Fruit fly (Drosophila melanogaster) whole organism, embryonic: ENCODE results near the gene Jon99Ciii.

Experiments used
- CG1024 ChIP-seq: fragments of 200-800 bp; sonication (Bioruptor generic); IDR thresholded peaks from 2 replicates; pipeline ENCODE4 v1.3.6; 2022; ENCODE audit warnings: missing biosample characterization, missing genetic modification characterization
- CG10274 ChIP-seq: fragments of 200-800 bp; sonication (Bioruptor generic); optimal IDR thresholded peaks from 3 replicates; lab custom pipeline; 2017; ENCODE audit warnings: missing biosample characterization, mild to moderate bottlenecking, missing genetic modification characterization
- CG11093 ChIP-seq: fragments of 200-800 bp; sonication (Bioruptor generic); IDR thresholded peaks from 3 replicates; pipeline ENCODE4 v1.3.6; 2022; ENCODE audit warnings: missing biosample characterization, missing genetic modification characterization
- CG11695 ChIP-seq: fragments of 200-800 bp; sonication (Bioruptor generic); IDR thresholded peaks from 3 replicates; pipeline ENCODE4 v1.3.6; 2022; ENCODE audit warnings: missing biosample characterization, missing genetic modification characterization
- CG12659 ChIP-seq: fragments of 200-800 bp; sonication (Bioruptor generic); optimal IDR thresholded peaks from 3 replicates; lab custom pipeline; 2017; ENCODE audit warnings: mild to moderate bottlenecking, missing biosample characterization, missing genetic modification reagents, missing genetic modification characterization
- CG12769 ChIP-seq: fragments of 200-800 bp; sonication (Bioruptor generic); optimal IDR thresholded peaks from 2 replicates; lab custom pipeline; 2019; ENCODE audit warnings: missing biosample characterization, mild to moderate bottlenecking, missing genetic modification characterization, moderate library complexity
- CG13123 ChIP-seq: fragments of 200-800 bp; sonication (Bioruptor generic); optimal IDR thresholded peaks from 2 replicates; lab custom pipeline; 2016; ENCODE audit warnings: missing biosample characterization, missing genetic modification characterization
- CG13894 ChIP-seq: fragments of 200-800 bp; sonication (Bioruptor generic); optimal IDR thresholded peaks from 3 replicates; lab custom pipeline; 2018; ENCODE audit warnings: missing biosample characterization, mild to moderate bottlenecking, missing genetic modification characterization, moderate library complexity
- CG16815 ChIP-seq: fragments of 200-800 bp; sonication (Bioruptor generic); optimal IDR thresholded peaks from 3 replicates; lab custom pipeline; 2017; ENCODE audit warnings: missing biosample characterization, mild to moderate bottlenecking, missing genetic modification characterization
- CG17186 ChIP-seq: fragments of 200-800 bp; sonication (Bioruptor generic); optimal IDR thresholded peaks from 3 replicates; lab custom pipeline; 2017; ENCODE audit warnings: missing biosample characterization, missing genetic modification reagents, missing genetic modification characterization
- CG17802 ChIP-seq: fragments of 200-800 bp; sonication (Bioruptor generic); optimal IDR thresholded peaks from 2 replicates; lab custom pipeline; 2018; ENCODE audit warnings: missing biosample characterization, mild to moderate bottlenecking, missing genetic modification characterization, moderate library complexity
- CG1792 ChIP-seq: fragments of 200-800 bp; sonication (Bioruptor generic); optimal IDR thresholded peaks from 2 replicates; lab custom pipeline; 2016; ENCODE audit warnings: missing biosample characterization, missing genetic modification characterization
- CG18011 ChIP-seq: fragments of 200-800 bp; sonication (Bioruptor generic); optimal IDR thresholded peaks from 2 replicates; lab custom pipeline; 2017; ENCODE audit warnings: missing biosample characterization, missing genetic modification characterization, mild to moderate bottlenecking, moderate library complexity, missing genotype
- CG2116 ChIP-seq: fragments of 200-800 bp; sonication (Bioruptor generic); optimal IDR thresholded peaks from 3 replicates; lab custom pipeline; 2018; ENCODE audit warnings: missing biosample characterization, mild to moderate bottlenecking, missing genetic modification characterization
- CG2712 ChIP-seq: fragments of 200-800 bp; optimal IDR thresholded peaks from 3 replicates; lab custom pipeline; 2019; ENCODE audit warnings: missing biosample characterization, mild to moderate bottlenecking, missing genetic modification characterization, moderate library complexity
- CG3065 ChIP-seq: fragments of 200-800 bp; sonication (Bioruptor generic); optimal IDR thresholded peaks from 2 replicates; lab custom pipeline; 2016; ENCODE audit warnings: missing biosample characterization, missing genetic modification characterization
- CG3726 ChIP-seq: fragments of 200-800 bp; sonication (Bioruptor generic); IDR thresholded peaks from 3 replicates; pipeline ENCODE4, ENCODE4 v1.3.6; 2022; ENCODE audit warnings: missing biosample characterization, missing genetic modification characterization
- CG3995 ChIP-seq: fragments of 200-800 bp; sonication (Bioruptor generic); optimal IDR thresholded peaks from 3 replicates; lab custom pipeline; 2016; ENCODE audit warnings: missing biosample characterization, missing genetic modification characterization
- CG7556 ChIP-seq: fragments of 200-800 bp; sonication (Bioruptor generic); optimal IDR thresholded peaks from 2 replicates; lab custom pipeline; 2017; ENCODE audit warnings: missing biosample characterization, mild to moderate bottlenecking, missing genetic modification characterization
- CG8281 ChIP-seq: fragments of 200-800 bp; sonication (Bioruptor generic); optimal IDR thresholded peaks from 2 replicates; lab custom pipeline; 2018; ENCODE audit warnings: missing biosample characterization, mild to moderate bottlenecking, missing genetic modification characterization, moderate library complexity
- CG8765 ChIP-seq: fragments of 200-800 bp; sonication (Bioruptor generic); IDR thresholded peaks from 2 replicates; pipeline ENCODE4 v1.3.6; 2022; ENCODE audit warnings: missing biosample characterization, missing genetic modification characterization
- CTCF ChIP-seq: fragments of 200-800 bp; sonication (Bioruptor generic); optimal IDR thresholded peaks from 2 replicates; lab custom pipeline; 2017; ENCODE audit warnings: missing biosample characterization, mild to moderate bottlenecking, missing genetic modification characterization, moderate library complexity
- CkIIα-i1 ChIP-seq: fragments of 200-800 bp; sonication (Bioruptor generic); IDR thresholded peaks from 2 replicates; pipeline ENCODE4 v1.3.6; 2022; ENCODE audit warnings: missing biosample characterization, missing genetic modification characterization
- D19B ChIP-seq: fragments of 200-800 bp; sonication (Bioruptor generic); optimal IDR thresholded peaks from 2 replicates; lab custom pipeline; 2017; ENCODE audit warnings: missing biosample characterization, mild to moderate bottlenecking, missing genetic modification characterization
- Dbx ChIP-seq: fragments of 200-800 bp; sonication (Bioruptor generic); IDR thresholded peaks from 3 replicates; pipeline ENCODE4 v1.3.6; 2022; ENCODE audit warnings: missing biosample characterization, missing genetic modification characterization
- Deaf1 ChIP-seq: fragments of 200-800 bp; optimal IDR thresholded peaks from 3 replicates; lab custom pipeline; 2019; ENCODE audit warnings: missing biosample characterization, mild to moderate bottlenecking, missing genetic modification characterization, moderate library complexity
- Dp ChIP-seq: fragments of 200-800 bp; sonication (Bioruptor generic); optimal IDR thresholded peaks from 2 replicates; lab custom pipeline; 2018; ENCODE audit warnings: missing biosample characterization, mild to moderate bottlenecking, missing genetic modification characterization, moderate library complexity
- Fer2 ChIP-seq: fragments of 200-800 bp; sonication (Bioruptor generic); optimal IDR thresholded peaks from 2 replicates; lab custom pipeline; 2018; ENCODE audit warnings: missing biosample characterization, mild to moderate bottlenecking, missing genetic modification characterization, moderate library complexity
- Fer3 ChIP-seq: fragments of 200-800 bp; sonication (Bioruptor generic); optimal IDR thresholded peaks from 2 replicates; lab custom pipeline; 2018; ENCODE audit warnings: missing biosample characterization, mild to moderate bottlenecking, missing genetic modification characterization, moderate library complexity
- Gug ChIP-seq: fragments of 200-800 bp; sonication (Bioruptor generic); IDR thresholded peaks from 4 replicates; pipeline ENCODE4 v1.3.6; 2022; ENCODE audit warnings: missing biosample characterization, missing genetic modification characterization
- Med ChIP-seq: fragments of 200-800 bp; sonication (Bioruptor generic); peaks from one replicate; lab custom pipeline; 2016; ENCODE audit warnings: missing biosample characterization, missing genetic modification characterization, mild to moderate bottlenecking, inconsistent platforms, moderate library complexity
- Nf-YA ChIP-seq: fragments of 200-800 bp; sonication (Bioruptor generic); IDR thresholded peaks from 2 replicates; pipeline ENCODE4 v1.3.6; 2022; ENCODE audit warnings: missing biosample characterization, missing genetic modification characterization
- Ptx1 ChIP-seq: fragments of 200-800 bp; sonication (Bioruptor generic); IDR thresholded peaks from 2 replicates; pipeline ENCODE4 v1.3.6; 2022; ENCODE audit warnings: missing biosample characterization, missing genetic modification characterization
- Xrp1 ChIP-seq: fragments of 200-800 bp; sonication (Bioruptor generic); IDR thresholded peaks from 2 replicates; pipeline ENCODE4 v1.3.6; 2022; ENCODE audit warnings: missing biosample characterization, missing genetic modification characterization
- abd-A ChIP-seq: fragments of 200-800 bp; sonication (Bioruptor generic); optimal IDR thresholded peaks from 3 replicates; lab custom pipeline; 2019; ENCODE audit warnings: missing biosample characterization, mild to moderate bottlenecking, missing genetic modification characterization, moderate library complexity
- aop ChIP-seq: fragments of 200-800 bp; sonication (Bioruptor generic); IDR thresholded peaks from 2 replicates; pipeline ENCODE4 v1.3.6; 2022; ENCODE audit warnings: missing biosample characterization, missing genetic modification characterization
- danr ChIP-seq: fragments of 200-800 bp; sonication (Bioruptor generic); IDR thresholded peaks from 2 replicates; pipeline ENCODE4 v1.3.6; 2022; ENCODE audit warnings: missing biosample characterization, missing genetic modification characterization
- fd64A ChIP-seq: fragments of 200-800 bp; sonication (Bioruptor generic); optimal IDR thresholded peaks from 3 replicates; lab custom pipeline; 2018; ENCODE audit warnings: missing biosample characterization, mild to moderate bottlenecking, missing genetic modification characterization
- gcm2 ChIP-seq: fragments of 200-800 bp; sonication (Bioruptor generic); optimal IDR thresholded peaks from 2 replicates; lab custom pipeline; 2016; ENCODE audit warnings: missing biosample characterization, missing genetic modification characterization
- her ChIP-seq: fragments of 200-800 bp; sonication (Bioruptor generic); optimal IDR thresholded peaks from 2 replicates; lab custom pipeline; 2016; ENCODE audit warnings: missing biosample characterization, missing genetic modification characterization
- jing ChIP-seq: fragments of 200-800 bp; sonication (Bioruptor generic); optimal IDR thresholded peaks from 2 replicates; lab custom pipeline; 2018; ENCODE audit warnings: missing biosample characterization, mild to moderate bottlenecking, missing genetic modification characterization
- knrl ChIP-seq: fragments of 200-800 bp; sonication (Bioruptor generic); IDR thresholded peaks from 3 replicates; pipeline ENCODE4 v1.3.6; 2022; ENCODE audit warnings: missing biosample characterization, missing genetic modification characterization; ENCODE audit not compliant: partially characterized antibody
- nmo ChIP-seq: fragments of 200-800 bp; sonication (Bioruptor generic); optimal IDR thresholded peaks from 2 replicates; lab custom pipeline; 2018; ENCODE audit warnings: missing biosample characterization, mild to moderate bottlenecking, missing genetic modification characterization, moderate library complexity
- pzg ChIP-seq: fragments of 200-800 bp; sonication (Bioruptor generic); optimal IDR thresholded peaks from 3 replicates; lab custom pipeline; 2018; ENCODE audit warnings: missing biosample characterization, mild to moderate bottlenecking, missing genetic modification characterization, moderate library complexity
- scrt ChIP-seq: fragments of 200-800 bp; sonication (Bioruptor generic); optimal IDR thresholded peaks from 2 replicates; lab custom pipeline; 2018; ENCODE audit warnings: missing biosample characterization, mild to moderate bottlenecking, missing genetic modification characterization, moderate library complexity
- sd ChIP-seq: fragments of 200-800 bp; sonication (Bioruptor generic); optimal IDR thresholded peaks from 3 replicates; lab custom pipeline; 2018; ENCODE audit warnings: missing biosample characterization, mild to moderate bottlenecking, missing genetic modification characterization, moderate library complexity
- ttk ChIP-seq: fragments of 200-800 bp; sonication (Bioruptor generic); IDR thresholded peaks from 2 replicates; pipeline ENCODE4 v2.1.2; 2022; ENCODE audit warnings: missing biosample characterization, missing genetic modification characterization
- unc-4 ChIP-seq: fragments of 200-800 bp; sonication (Bioruptor generic); IDR thresholded peaks from 2 replicates; pipeline ENCODE4 v1.3.6; 2022; ENCODE audit warnings: missing biosample characterization, missing genetic modification characterization; ENCODE audit not compliant: partially characterized antibody
- wek ChIP-seq: fragments of 200-800 bp; sonication (Bioruptor generic); optimal IDR thresholded peaks from 3 replicates; lab custom pipeline; 2018; ENCODE audit warnings: missing biosample characterization, mild to moderate bottlenecking, missing genetic modification characterization, moderate library complexity

The Jon99Ciii gene

dm6 chr3R:29903775-29904356 is 18.1 kb upstream of the Jon99Ciii start, which contains the start of gene CG15517 (continued):
- TF ChIP-seq fd64A (GFP tag; lab: Kevin White, UChicago): no peak
- TF ChIP-seq CG12659: peak; percentile 17
- peak; percentile 17 for TF ChIP-seq sd (tag; lab: Kevin White, UChicago)
- no peak for TF ChIP-seq CG11093 (GFP tag; lab: Robert Waterston, UW)
- no peak for TF ChIP-seq CG1024 (GFP tag; lab: Robert Waterston, UW)
- no peak for TF ChIP-seq CG2712
- TF ChIP-seq CG3995: no peak
- TF ChIP-seq CG3726 (GFP tag; lab: Robert Waterston, UW): no peak
- TF ChIP-seq knrl (GFP tag; lab: Robert Waterston, UW): peak; percentile 66; the same call in 1 of the 3 replicates
- TF ChIP-seq Fer3: peak; percentile 17
- no peak for TF ChIP-seq danr
- no peak for TF ChIP-seq jing (GFP tag; lab: Kevin White, UChicago)
- no peak for TF ChIP-seq Deaf1 (tag; lab: Kevin White, UChicago)
- no peak for TF ChIP-seq CG3065 (GFP tag; lab: Kevin White, UChicago)
- TF ChIP-seq pzg: no peak
- TF ChIP-seq ttk (GFP tag; lab: Robert Waterston, UW): no peak
- no peak for TF ChIP-seq CG17186 (GFP tag; lab: Kevin White, UChicago)
- TF ChIP-seq Fer2 (tag; lab: Kevin White, UChicago): no peak
- no peak for TF ChIP-seq Xrp1
- no peak for TF ChIP-seq CG8281
- TF ChIP-seq gcm2: no peak
- no peak for TF ChIP-seq Nf-YA (GFP tag; lab: Robert Waterston, UW)
- no peak for TF ChIP-seq Gug
- TF ChIP-seq CG11695 (GFP tag; lab: Robert Waterston, UW): no peak

DNA sequence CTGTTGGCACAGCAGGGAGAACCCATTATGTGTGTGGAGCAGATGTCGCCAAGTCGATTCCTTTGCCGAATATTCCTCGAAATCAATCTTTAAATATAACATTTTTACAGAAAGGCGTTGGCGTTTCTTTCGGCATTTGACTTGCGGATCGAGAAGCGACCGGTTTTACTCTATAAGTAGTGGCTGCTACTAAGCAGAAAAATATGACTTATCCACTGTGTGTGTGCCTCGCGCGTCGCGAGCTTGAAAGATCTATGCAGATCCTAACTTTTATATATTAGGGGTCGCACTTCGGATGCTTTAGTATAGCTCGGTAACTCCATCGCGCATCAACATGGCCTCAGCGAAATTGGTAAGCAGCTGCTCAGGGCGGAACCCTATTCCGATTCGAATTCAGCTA is 16.9 kb upstream of the Jon99Ciii start, which contains the start of gene CG15515:
Gene CG15515 (plus strand): TSS at position 301 of the 400 bp plus-strand sequence.
- peak; percentile 64 for TF ChIP-seq CG13894 (tag; lab: Kevin White, UChicago)
- TF ChIP-seq CG10274 (GFP tag; lab: Kevin White, UChicago): no peak
- TF ChIP-seq Ptx1: no peak
- no peak for TF ChIP-seq CG2116 (GFP tag; lab: Kevin White, UChicago)
- TF ChIP-seq sd (tag; lab: Kevin White, UChicago): peak; percentile 25
- TF ChIP-seq Med (GFP tag; lab: Kevin White, UChicago): peak; percentile 41
- TF ChIP-seq CG16815 (GFP tag; lab: Kevin White, UChicago): no peak
- peak; percentile 3 for TF ChIP-seq abd-A (tag; lab: Kevin White, UChicago)
- TF ChIP-seq CG12769 (tag; lab: Kevin White, UChicago): peak; percentile 29
- TF ChIP-seq, all 482 proteins: peak for 5

dm6 chr3R:29907601-29908175 is 14.3 kb upstream of the Jon99Ciii start, which contains the start of gene CG31036:
TSS of gene CG31036 (plus strand) at chr3R:29908107.
- TF ChIP-seq aop (GFP tag; lab: Robert Waterston, UW) (no peak), unc-4 (no peak), Dbx (GFP tag; lab: Robert Waterston, UW) (no peak), CkIIα-i1 (GFP tag; lab: Robert Waterston, UW) (no peak), her (GFP tag; lab: Kevin White, UChicago) (no peak), Fer2 (tag; lab: Kevin White, UChicago) (no peak), CG8765 (GFP tag; lab: Robert Waterston, UW) (no peak), Dp (GFP tag; lab: Kevin White, UChicago) (peak; percentile 35), CG7556 (no peak), CG18011 (GFP tag; lab: Kevin White, UChicago) (peak; percentile 96), CG13123 (GFP tag; lab: Kevin White, UChicago) (no peak), wek (GFP tag; lab: Kevin White, UChicago) (no peak), D19B (GFP tag; lab: Kevin White, UChicago) (peak; percentile 64), scrt (GFP tag; lab: Kevin White, UChicago) (peak; percentile 53), nmo (no peak), CTCF (GFP tag; lab: Kevin White, UChicago) (peak; percentile 79), CG1792 (GFP tag; lab: Kevin White, UChicago) (no peak), CG17802 (tag; lab: Kevin White, UChicago) (no peak)
